5 worm cellular contexts compared by ENCODE assay signal in the genomic region with DNA sequence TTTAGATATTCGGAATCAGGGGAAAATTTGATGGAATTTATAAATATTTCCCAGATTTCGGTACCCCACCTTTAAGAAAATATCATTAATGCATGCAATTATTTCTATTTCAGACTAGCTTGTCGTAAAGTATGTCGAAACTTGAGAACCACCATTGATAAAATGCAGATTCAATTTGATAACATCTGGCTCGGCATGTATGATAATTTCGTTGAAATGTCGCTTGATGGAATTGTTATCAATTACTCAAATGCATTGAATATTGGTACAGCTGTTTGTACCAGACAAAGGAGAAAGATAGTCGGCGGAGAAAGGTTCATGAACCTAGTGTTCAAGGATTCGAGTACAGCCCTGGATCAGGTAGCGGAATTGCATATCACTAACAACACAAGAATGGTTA.
TF ChIP-seq lines count a peak whose summit lies in the region.

Gene Y82E9BL.19 (plus strand): TSS at position 123 of the 400 bp plus-strand sequence.

TF ChIP-seq in whole organism, L1 larva, 84 proteins besides CTCF, POLR2A, EP300 and RAD21:
- TF ChIP-seq aly-2 (tag; optimal IDR thresholded peaks at IDR 0.05; lab: Kevin White, UChicago) (no peak), elt-2 (tag; optimal IDR thresholded peaks at IDR 0.05; lab: Kevin White, UChicago) (peak; percentile 23)
TF ChIP-seq in whole organism, L1 larva: peak in this region for 1.

TF ChIP-seq in whole organism, L2 larva, 48 proteins besides CTCF, POLR2A, EP300 and RAD21:
- TF ChIP-seq fos-1 (tag; optimal IDR thresholded peaks at IDR 0.05; lab: Kevin White, UChicago) = peak; percentile 60
- TF ChIP-seq ztf-1 (GFP tag; conservative IDR thresholded peaks at IDR 0.05; lab: Robert Waterston, UW) = no peak
- no peak for TF ChIP-seq lsy-2 (tag; optimal IDR thresholded peaks at IDR 0.05; lab: Kevin White, UChicago)

TF ChIP-seq in whole organism, L3 larva, 47 proteins besides CTCF, POLR2A, EP300 and RAD21:
- TF ChIP-seq elt-2 (tag; optimal IDR thresholded peaks at IDR 0.05; lab: Kevin White, UChicago) (peak; percentile 68), nhr-12 (tag; optimal IDR thresholded peaks at IDR 0.05; lab: Kevin White, UChicago) (no peak)

TF ChIP-seq in whole organism, L4 larva, 104 proteins besides CTCF, POLR2A, EP300 and RAD21:
- TF ChIP-seq sdz-12 (GFP tag; optimal IDR thresholded peaks at IDR 0.05; lab: Kevin White, UChicago) = no peak
- TF ChIP-seq aha-1 (tag; lab: Kevin White, UChicago) = peak; percentile 27
- no peak for TF ChIP-seq daf-16 (GFP tag; optimal IDR thresholded peaks at IDR 0.05; lab: Kevin White, UChicago)
- peak; percentile 12 for TF ChIP-seq daf-16 (tag; optimal IDR thresholded peaks at IDR 0.05; lab: Kevin White, UChicago)
- peak; percentile 51 for TF ChIP-seq dmd-6 (GFP tag; IDR thresholded peaks at IDR 0.05; lab: Robert Waterston, UW)
- no peak for TF ChIP-seq lir-3 (tag; optimal IDR thresholded peaks at IDR 0.05; lab: Kevin White, UChicago)
- TF ChIP-seq ceh-32 (tag; optimal IDR thresholded peaks at IDR 0.05; lab: Kevin White, UChicago; ENCODE audit: poor library complexity) = no peak
- no peak for TF ChIP-seq ama-1 (optimal IDR thresholded peaks at IDR 0.05; lab: Kevin White, UChicago)
- no peak for TF ChIP-seq fos-1 (tag; optimal IDR thresholded peaks at IDR 0.05; lab: Kevin White, UChicago)
- no peak for TF ChIP-seq hif-1 (tag; optimal IDR thresholded peaks at IDR 0.05; lab: Kevin White, UChicago)
- TF ChIP-seq spr-1 (tag; optimal IDR thresholded peaks at IDR 0.05; lab: Kevin White, UChicago) = no peak
- no peak for TF ChIP-seq ztf-7 (tag; optimal IDR thresholded peaks at IDR 0.05; lab: Kevin White, UChicago)
- peak; percentile 13 for TF ChIP-seq pqm-1 (tag; optimal IDR thresholded peaks at IDR 0.05; lab: Kevin White, UChicago)
- no peak for TF ChIP-seq mdl-1 (tag; optimal IDR thresholded peaks at IDR 0.05; lab: Kevin White, UChicago)
- TF ChIP-seq D1046.2 (GFP tag; IDR thresholded peaks at IDR 0.05; lab: Robert Waterston, UW) = no peak
- peak in 1 of 2 experiments; percentile 34 for TF ChIP-seq unc-62 (GFP tag; optimal IDR thresholded peaks at IDR 0.05 in 1 of 2; lab: Kevin White, UChicago)
- no peak for TF ChIP-seq unc-62 (tag; optimal IDR thresholded peaks at IDR 0.05; lab: Kevin White, UChicago)
- no peak for TF ChIP-seq lin-38 (GFP tag; IDR thresholded peaks at IDR 0.05; lab: Robert Waterston, UW)
- TF ChIP-seq ZK337.2 (GFP tag; IDR thresholded peaks at IDR 0.05; lab: Robert Waterston, UW) = no peak
- TF ChIP-seq hlh-11 (tag; optimal IDR thresholded peaks at IDR 0.05; lab: Kevin White, UChicago) = peak; percentile 60
- TF ChIP-seq mdt-29 (GFP tag; IDR thresholded peaks at IDR 0.05; lab: Robert Waterston, UW) = no peak
- TF ChIP-seq mxl-3 (GFP tag; optimal IDR thresholded peaks at IDR 0.05; lab: Kevin White, UChicago) = no peak
- no peak for TF ChIP-seq duxl-1 (tag; optimal IDR thresholded peaks at IDR 0.05; lab: Kevin White, UChicago; ENCODE audit: poor library complexity)
- no peak for TF ChIP-seq mes-2 (tag; optimal IDR thresholded peaks at IDR 0.05; lab: Kevin White, UChicago; ENCODE audit: poor library complexity, severe bottlenecking)

TF ChIP-seq in whole organism, young adult, 124 proteins besides CTCF, POLR2A, EP300 and RAD21:
- TF ChIP-seq pbrm-1 (GFP tag; IDR thresholded peaks at IDR 0.05; lab: Robert Waterston, UW) (0 out of 2 replicates have a peak, but pooled peaks have one; percentile 8), B0019.2 (GFP tag; conservative IDR thresholded peaks at IDR 0.05; lab: Robert Waterston, UW) (no peak), nhr-80 (tag; optimal IDR thresholded peaks at IDR 0.05; lab: Kevin White, UChicago) (peak; percentile 59), repo-1 (tag; optimal IDR thresholded peaks at IDR 0.05; lab: Kevin White, UChicago) (no peak), D2030.7 (GFP tag; IDR thresholded peaks at IDR 0.05; lab: Robert Waterston, UW) (no peak)
TF ChIP-seq in whole organism, young adult: peak in this region for 2.
